Worm (Caenorhabditis elegans): Measurements from ENCODE around the gene grl-8.

The grl-8 gene

DNA sequence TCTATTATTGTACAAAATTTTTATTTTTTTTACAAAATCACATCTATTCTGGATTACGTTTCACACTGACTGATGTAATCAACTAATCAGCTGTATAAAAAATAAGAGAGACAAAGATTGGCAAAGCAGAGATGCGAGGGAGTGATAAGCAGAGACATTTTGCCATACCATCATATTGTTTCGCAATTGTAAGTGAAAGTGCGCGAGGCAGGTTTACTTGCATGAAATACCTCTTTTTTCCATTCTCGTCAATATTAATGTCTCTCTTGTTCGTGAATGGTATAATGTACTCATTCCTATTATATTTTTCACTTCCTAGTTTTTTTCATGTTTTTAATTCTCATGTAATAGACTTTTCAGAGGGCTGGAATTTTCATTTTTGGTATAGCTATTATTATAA, 4.0 kb upstream of the grl-8 start:
- no peak for TF ChIP-seq ceh-45 (GFP tag; IDR thresholded peaks at IDR 0.05)
- no peak for TF ChIP-seq pat-9 (tag; optimal IDR thresholded peaks at IDR 0.05)
- TF ChIP-seq nfya-1 (tag; optimal IDR thresholded peaks at IDR 0.05) = no peak
- no peak for TF ChIP-seq ceh-24 (tag; optimal IDR thresholded peaks at IDR 0.05)
- TF ChIP-seq ahr-1 (tag; optimal IDR thresholded peaks at IDR 0.05) = no peak
- TF ChIP-seq unc-55 (GFP tag; optimal IDR thresholded peaks at IDR 0.05) = no peak
- no peak for TF ChIP-seq gmeb-2 (tag; optimal IDR thresholded peaks at IDR 0.05)
- no peak for TF ChIP-seq ama-1 (optimal IDR thresholded peaks at IDR 0.05)

DNA sequence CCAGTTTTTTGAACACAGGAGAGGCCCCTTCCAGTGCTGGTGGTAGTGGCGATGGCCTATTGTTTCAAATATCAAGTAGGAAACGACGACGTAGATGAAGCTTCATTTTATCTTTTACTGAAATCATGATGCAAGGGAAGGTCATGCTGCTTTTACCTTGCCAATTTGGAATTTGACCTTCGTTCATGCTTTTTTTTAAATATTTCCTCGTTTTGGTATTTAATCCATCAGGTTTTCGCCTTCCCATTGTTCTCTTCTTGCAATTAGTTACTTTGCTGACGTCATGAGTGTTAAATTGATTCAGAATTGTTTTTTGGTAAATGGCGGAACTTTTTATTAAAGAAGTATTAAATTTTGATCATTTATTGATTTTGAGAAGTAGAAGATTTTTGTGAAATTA, 3.2 kb upstream of the grl-8 start:
- no peak for TF ChIP-seq hlh-15 (tag; optimal IDR thresholded peaks at IDR 0.05)
- no peak for TF ChIP-seq ama-1 (optimal IDR thresholded peaks at IDR 0.05)
- no peak for TF ChIP-seq pag-3 (tag; optimal IDR thresholded peaks at IDR 0.05; ENCODE audit: borderline replicate concordance)
- no peak for TF ChIP-seq gmeb-2 (tag; optimal IDR thresholded peaks at IDR 0.05)
- TF ChIP-seq ceh-14 (tag; optimal IDR thresholded peaks at IDR 0.05) = no peak
- no peak for TF ChIP-seq unc-55 (GFP tag; optimal IDR thresholded peaks at IDR 0.05)
- no peak for TF ChIP-seq ceh-9 (tag; optimal IDR thresholded peaks at IDR 0.05)
- no peak for TF ChIP-seq pha-2 (tag; optimal IDR thresholded peaks at IDR 0.05)

DNA sequence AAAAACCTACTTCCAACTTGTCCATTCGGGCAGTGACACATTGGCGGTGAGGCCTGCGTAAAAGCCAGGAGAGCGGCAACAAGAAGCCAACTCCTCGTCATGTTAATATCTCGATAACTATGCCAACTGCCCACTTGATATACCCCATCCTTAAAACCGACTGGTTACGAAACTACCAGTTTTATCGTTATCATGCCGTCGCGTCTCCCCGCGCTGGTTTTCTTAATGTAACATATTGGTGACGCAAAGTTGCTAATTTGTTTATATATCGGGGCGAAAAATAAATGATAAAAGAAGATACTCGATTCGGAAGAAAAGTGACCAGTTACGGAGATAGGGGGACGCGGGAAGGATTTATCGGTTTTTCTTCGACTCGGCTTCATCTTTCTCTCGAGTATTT, 1.3 kb downstream of the grl-8 start, which contains the start of gene grl-9:
grl-9 (minus strand) TSS at position 101 of the 400 bp plus-strand sequence.
- TF ChIP-seq sdc-2 (tag; optimal IDR thresholded peaks at IDR 0.05) (no peak), tbx-7 (tag; optimal IDR thresholded peaks at IDR 0.05) (no peak), mec-3 (tag; optimal IDR thresholded peaks at IDR 0.05; ENCODE audit: borderline replicate concordance) (no peak), ceh-31 (tag; optimal IDR thresholded peaks at IDR 0.05) (no peak), F13H6.1 (tag; optimal IDR thresholded peaks at IDR 0.05) (no peak), Y22D7AL.16 (tag; optimal IDR thresholded peaks at IDR 0.05) (no peak), pax-1 (tag; optimal IDR thresholded peaks at IDR 0.05) (no peak), nhr-11 (tag; optimal IDR thresholded peaks at IDR 0.05) (no peak), unc-55 (GFP tag; optimal IDR thresholded peaks at IDR 0.05) (no peak), odd-2 (tag; optimal IDR thresholded peaks at IDR 0.05) (no peak), ceh-45 (GFP tag; IDR thresholded peaks at IDR 0.05) (no peak)

- TF ChIP-seq sdc-2 (tag; optimal IDR thresholded peaks at IDR 0.05) (no peak), pat-9 (tag; optimal IDR thresholded peaks at IDR 0.05) (no peak), K09A11.1 (tag; optimal IDR thresholded peaks at IDR 0.05; ENCODE audit: insufficient read depth) (no peak), unc-86 (tag; optimal IDR thresholded peaks at IDR 0.05) (no peak), nhr-11 (tag; optimal IDR thresholded peaks at IDR 0.05) (no peak), ceh-34 (tag; optimal IDR thresholded peaks at IDR 0.05) (no peak), ceh-24 (tag; optimal IDR thresholded peaks at IDR 0.05) (no peak), ama-1 (optimal IDR thresholded peaks at IDR 0.05) (no peak)
These were observed 5.7 kb downstream of the grl-8 start, which contains the start of gene ZC487.1 for ce11 chrV:6727222-6727621. Gene ZC487.1 (plus strand): TSS chrV:6727522.

DNA sequence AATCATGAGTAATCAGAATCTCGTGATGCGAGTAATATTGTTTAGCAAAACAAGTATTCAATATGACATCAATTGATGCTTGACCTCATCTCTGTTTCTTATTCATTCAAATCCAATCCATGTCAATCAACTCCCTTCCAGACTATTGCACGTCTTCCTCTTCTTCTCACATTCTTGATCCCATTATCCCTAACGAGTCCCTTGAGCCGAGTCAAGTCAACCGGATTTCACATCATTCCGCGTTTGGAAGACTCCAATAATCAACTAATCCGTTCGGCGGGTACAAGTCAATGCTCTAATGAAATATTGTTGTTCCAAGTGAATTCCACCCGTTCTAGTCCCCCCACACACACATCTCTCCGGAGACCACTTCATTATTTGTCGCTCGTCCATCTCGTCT, 6.6 kb downstream of the grl-8 start:
- TF ChIP-seq nhr-11 (tag; optimal IDR thresholded peaks at IDR 0.05) = no peak
- TF ChIP-seq C08G9.2 (tag; optimal IDR thresholded peaks at IDR 0.05) = no peak
- peak; percentile 93 for TF ChIP-seq unc-42 (tag; optimal IDR thresholded peaks at IDR 0.05)
- peak; percentile 33 for TF ChIP-seq ceh-31 (tag; optimal IDR thresholded peaks at IDR 0.05)
- no peak for TF ChIP-seq rnt-1 (tag; optimal IDR thresholded peaks at IDR 0.05)
- TF ChIP-seq pax-1 (tag; optimal IDR thresholded peaks at IDR 0.05) = no peak

ce11 chrV:6722378-6722777, 10.5 kb downstream of the grl-8 start, which contains the start of gene ZC487.2:
Gene ZC487.2 (minus strand): TSS chrV:6722478.
- no peak for TF ChIP-seq ets-4 (tag; optimal IDR thresholded peaks at IDR 0.05)
- no peak for TF ChIP-seq fax-1 (tag; optimal IDR thresholded peaks at IDR 0.05)
- no peak for TF ChIP-seq odd-2 (tag; optimal IDR thresholded peaks at IDR 0.05)
- TF ChIP-seq dmd-4 (tag; optimal IDR thresholded peaks at IDR 0.05; ENCODE audit: borderline replicate concordance) = no peak
- TF ChIP-seq hlh-30 (tag; optimal IDR thresholded peaks at IDR 0.05; ENCODE audit: insufficient read depth) = no peak
- TF ChIP-seq ref-2 (tag; optimal IDR thresholded peaks at IDR 0.05) = no peak
- no peak for TF ChIP-seq pqm-1 (tag; optimal IDR thresholded peaks at IDR 0.05)
- no peak for TF ChIP-seq lin-11 (tag; optimal IDR thresholded peaks at IDR 0.05)

Measured in whole organism, late embryonic.